Fruit fly (Drosophila melanogaster) whole organism, embryonic: ENCODE data around the gene Hsp70Aa.
A peak's percentile ranks its signal among the peaks of the same experiment; 100 is the strongest.

Experiments
- CG10267 ChIP-seq: fragments of 200-800 bp; sonication (Bioruptor generic); optimal IDR thresholded peaks from 2 replicates; lab custom pipeline; 2018; ENCODE audit warnings: missing biosample characterization, mild to moderate bottlenecking, missing genetic modification characterization, moderate library complexity
- CG11504 ChIP-seq: fragments of 200-800 bp; sonication (Bioruptor generic); optimal IDR thresholded peaks from 3 replicates; lab custom pipeline; 2019; ENCODE audit warnings: missing biosample characterization, mild to moderate bottlenecking, missing genetic modification characterization, moderate library complexity
- CG1233 ChIP-seq: fragments of 200-800 bp; sonication (Bioruptor generic); optimal IDR thresholded peaks from 4 replicates; lab custom pipeline; 2018; ENCODE audit warnings: missing biosample characterization, mild to moderate bottlenecking, missing genetic modification characterization
- CG15601 ChIP-seq: fragments of 200-800 bp; sonication (Bioruptor generic); optimal IDR thresholded peaks from 3 replicates; lab custom pipeline; 2019; ENCODE audit warnings: missing biosample characterization, mild to moderate bottlenecking, missing genetic modification characterization, moderate library complexity
- CG17361 ChIP-seq: fragments of 200-800 bp; sonication (Bioruptor generic); IDR thresholded peaks from 3 replicates; pipeline ENCODE4 v1.3.6; 2022; ENCODE audit warnings: missing biosample characterization, missing genetic modification characterization
- CG17912 ChIP-seq: fragments of 200-800 bp; sonication (Bioruptor generic); optimal IDR thresholded peaks from 2 replicates; lab custom pipeline; 2018; ENCODE audit warnings: missing biosample characterization, mild to moderate bottlenecking, missing genetic modification characterization
- CG18476 ChIP-seq: fragments of 200-800 bp; sonication (Bioruptor generic); optimal IDR thresholded peaks from 2 replicates; lab custom pipeline; 2016; ENCODE audit warnings: missing biosample characterization, mild to moderate bottlenecking, missing genetic modification characterization
- CG2202 ChIP-seq: fragments of 200-800 bp; sonication (Bioruptor generic); optimal IDR thresholded peaks from 2 replicates; lab custom pipeline; 2018; ENCODE audit warnings: missing biosample characterization, mild to moderate bottlenecking, missing genetic modification characterization
- CG32532 ChIP-seq: fragments of 200-800 bp; sonication (Bioruptor generic); IDR thresholded peaks from 2 replicates; pipeline ENCODE4 v1.3.6; 2022; ENCODE audit warnings: missing biosample characterization, missing genetic modification characterization
- CG33557 ChIP-seq: fragments of 200-800 bp; sonication (Bioruptor generic); optimal IDR thresholded peaks from 2 replicates; lab custom pipeline; 2019; ENCODE audit warnings: missing biosample characterization, mild to moderate bottlenecking, missing genetic modification characterization, moderate library complexity
- CG4617 ChIP-seq: fragments of 200-800 bp; sonication (Bioruptor generic); optimal IDR thresholded peaks from 3 replicates; lab custom pipeline; 2016; ENCODE audit warnings: missing biosample characterization, missing genetic modification characterization, borderline replicate concordance
- CG4854 ChIP-seq: fragments of 200-800 bp; sonication (Bioruptor generic); optimal IDR thresholded peaks from 2 replicates; lab custom pipeline; 2016; ENCODE audit warnings: missing biosample characterization, missing genetic modification characterization, inconsistent platforms
- CG6689 ChIP-seq: fragments of 200-800 bp; sonication (Bioruptor generic); IDR thresholded peaks from 2 replicates; pipeline ENCODE4 v1.3.6; 2022; ENCODE audit warnings: missing biosample characterization, missing genetic modification characterization
- CG8359 ChIP-seq: fragments of 200-800 bp; sonication (Bioruptor generic); optimal IDR thresholded peaks from 2 replicates; lab custom pipeline; 2017; ENCODE audit warnings: missing biosample characterization, mild to moderate bottlenecking, missing genetic modification characterization, borderline replicate concordance
- CG9727 ChIP-seq: fragments of 200-800 bp; sonication (Bioruptor generic); optimal IDR thresholded peaks from 3 replicates; lab custom pipeline; 2017; ENCODE audit warnings: missing biosample characterization, mild to moderate bottlenecking, missing genetic modification characterization
- Fer1 ChIP-seq: fragments of 200-800 bp; sonication (Bioruptor generic); optimal IDR thresholded peaks from 2 replicates; lab custom pipeline; 2017; ENCODE audit warnings: missing biosample characterization, mild to moderate bottlenecking, missing genetic modification characterization
- HHEX ChIP-seq: fragments of 200-800 bp; sonication (Bioruptor generic); optimal IDR thresholded peaks from 3 replicates; lab custom pipeline; 2017; ENCODE audit warnings: missing biosample characterization, mild to moderate bottlenecking, missing genetic modification characterization, missing genetic modification reagents
- Hr3 ChIP-seq: fragments of 200-800 bp; sonication (Bioruptor generic); optimal IDR thresholded peaks from 3 replicates; lab custom pipeline; 2016; ENCODE audit warnings: missing biosample characterization, missing genetic modification characterization
- Hr51 ChIP-seq, 2 experiments: fragments of 200-800 bp; sonication (Bioruptor generic); optimal IDR thresholded peaks; 2 replicates in 1 of 2; 3 replicates in 1 of 2; lab custom pipeline; 2016 to 2018; ENCODE audit warnings: missing biosample characterization in 2 of 2, missing genetic modification characterization in 2 of 2, mild to moderate bottlenecking in 1 of 2, moderate library complexity in 1 of 2
- Hsf ChIP-seq: fragments of 200-800 bp; sonication (Bioruptor generic); optimal IDR thresholded peaks from 3 replicates; lab custom pipeline; 2016; ENCODE audit warnings: missing biosample characterization, missing genetic modification characterization
- Mrtf ChIP-seq: fragments of 200-800 bp; sonication (Bioruptor generic); IDR thresholded peaks from 3 replicates; pipeline ENCODE4 v1.3.6; 2022; ENCODE audit warnings: missing biosample characterization, missing genetic modification characterization
- Nf-YA ChIP-seq: fragments of 200-800 bp; sonication (Bioruptor generic); IDR thresholded peaks from 2 replicates; pipeline ENCODE4 v1.3.6; 2022; ENCODE audit warnings: missing biosample characterization, missing genetic modification characterization
- Ssrp ChIP-seq: fragments of 200-800 bp; sonication (Bioruptor generic); optimal IDR thresholded peaks from 2 replicates; lab custom pipeline; 2018; ENCODE audit warnings: missing biosample characterization, mild to moderate bottlenecking, missing genetic modification characterization, moderate library complexity
- Stat92E ChIP-seq, 3 experiments: fragments of >200 bp in 2 of 3; fragments of 200-800 bp in 1 of 3; sonication (Bioruptor generic) in 1 of 3; optimal IDR thresholded peaks; 2 replicates each; lab custom pipeline; 2017 to 2019; ENCODE audit warnings: missing biosample characterization in 3 of 3, missing genetic modification characterization in 3 of 3, mild to moderate bottlenecking in 1 of 3, moderate library complexity in 1 of 3
- ap ChIP-seq: fragments of 200-800 bp; sonication (Bioruptor generic); IDR thresholded peaks from 2 replicates; pipeline ENCODE4 v1.3.6; 2022; ENCODE audit warnings: missing biosample characterization, missing genetic modification characterization
- btn ChIP-seq: fragments of 200-800 bp; sonication (Bioruptor generic); optimal IDR thresholded peaks from 2 replicates; lab custom pipeline; 2016; ENCODE audit warnings: missing biosample characterization, missing genetic modification characterization
- cg ChIP-seq: fragments of 200-800 bp; sonication (Bioruptor generic); optimal IDR thresholded peaks from 3 replicates; lab custom pipeline; 2019; ENCODE audit warnings: missing biosample characterization, mild to moderate bottlenecking, missing genetic modification characterization, moderate library complexity
- chif ChIP-seq, 2 experiments: fragments of 200-800 bp; sonication (Bioruptor generic); optimal IDR thresholded peaks; 3 replicates each; lab custom pipeline; 2016; ENCODE audit warnings: missing biosample characterization in 2 of 2, missing genetic modification characterization in 2 of 2
- dimm ChIP-seq: fragments of 200-800 bp; sonication (Bioruptor generic); IDR thresholded peaks from 2 replicates; pipeline ENCODE4 v1.3.6; 2022; ENCODE audit warnings: missing biosample characterization, missing genetic modification characterization
- dm ChIP-seq: fragments of 200-800 bp; sonication (Bioruptor generic); optimal IDR thresholded peaks from 3 replicates; lab custom pipeline; 2016; ENCODE audit warnings: missing biosample characterization, missing genetic modification characterization
- dysf ChIP-seq: fragments of 200-800 bp; sonication (Bioruptor generic); IDR thresholded peaks from 3 replicates; pipeline ENCODE4 v1.3.6; 2022; ENCODE audit warnings: missing biosample characterization, missing genetic modification characterization
- en ChIP-seq: fragments of 200-800 bp; sonication (Bioruptor generic); optimal IDR thresholded peaks from 2 replicates; lab custom pipeline; 2016; ENCODE audit warnings: missing biosample characterization, missing genetic modification characterization
- fd96Cb ChIP-seq: fragments of 200-800 bp; sonication (Bioruptor generic); optimal IDR thresholded peaks from 2 replicates; lab custom pipeline; 2018; ENCODE audit warnings: missing biosample characterization, mild to moderate bottlenecking, missing genetic modification characterization, moderate library complexity
- gro ChIP-seq: fragments of 200-800 bp; sonication (Bioruptor generic); optimal IDR thresholded peaks from 2 replicates; lab custom pipeline; 2016; ENCODE audit warnings: missing biosample characterization, missing genetic modification characterization
- inv ChIP-seq: fragments of 200-800 bp; sonication (Bioruptor generic); IDR thresholded peaks from 2 replicates; pipeline ENCODE4 v1.3.6; 2022; ENCODE audit warnings: missing biosample characterization, missing genetic modification characterization; ENCODE audit not compliant: partially characterized antibody
- klu ChIP-seq: fragments of 200-800 bp; sonication (Bioruptor generic); IDR thresholded peaks from 2 replicates; pipeline ENCODE4 v1.3.6; 2022; ENCODE audit warnings: missing biosample characterization, missing genetic modification characterization
- kni ChIP-seq: fragments of 200-800 bp; sonication (Bioruptor generic); optimal IDR thresholded peaks from 3 replicates; lab custom pipeline; 2017; ENCODE audit warnings: mild to moderate bottlenecking, missing biosample characterization, missing genetic modification reagents, missing genetic modification characterization
- lbe ChIP-seq: fragments of 200-800 bp; sonication (Bioruptor generic); optimal IDR thresholded peaks from 2 replicates; lab custom pipeline; 2016; ENCODE audit warnings: missing biosample characterization, mild to moderate bottlenecking, missing genetic modification characterization
- pan ChIP-seq, 4 experiments: fragments of >200 bp in 3 of 4; fragments of 200-800 bp in 1 of 4; sonication (Bioruptor generic) in 1 of 4; optimal IDR thresholded peaks in 3 of 4; IDR thresholded peaks in 1 of 4; 2 replicates each; pipeline versions ENCODE4 v1.3.6 to Lab custom; 2017 to 2022; ENCODE audit warnings: missing biosample characterization in 2 of 4, missing genetic modification characterization in 2 of 4, mixed read lengths in 1 of 4
- pita ChIP-seq: fragments of 200-800 bp; sonication (Bioruptor generic); optimal IDR thresholded peaks from 2 replicates; lab custom pipeline; 2017; ENCODE audit warnings: missing biosample characterization, mild to moderate bottlenecking, missing genetic modification characterization
- psq ChIP-seq: fragments of 200-800 bp; sonication (Bioruptor generic); optimal IDR thresholded peaks from 2 replicates; lab custom pipeline; 2017; ENCODE audit warnings: missing biosample characterization, missing genetic modification characterization
- schlank ChIP-seq: fragments of 200-800 bp; sonication (Bioruptor generic); optimal IDR thresholded peaks from 2 replicates; lab custom pipeline; 2018; ENCODE audit warnings: missing biosample characterization, mild to moderate bottlenecking, missing genetic modification characterization
- sens-2 ChIP-seq: fragments of 200-800 bp; sonication (Bioruptor generic); IDR thresholded peaks from 2 replicates; pipeline ENCODE4 v1.3.6; 2022; ENCODE audit warnings: missing biosample characterization, missing genetic modification characterization
- ssp ChIP-seq: fragments of 200-800 bp; sonication (Bioruptor generic); IDR thresholded peaks from 2 replicates; pipeline ENCODE4 v1.3.6; 2022; ENCODE audit warnings: missing biosample characterization, missing genetic modification characterization
- sug ChIP-seq: fragments of 200-800 bp; optimal IDR thresholded peaks from 2 replicates; lab custom pipeline; 2019; ENCODE audit warnings: missing biosample characterization, mild to moderate bottlenecking, missing genetic modification characterization, moderate library complexity
- tio ChIP-seq: fragments of 200-800 bp; sonication (Bioruptor generic); optimal IDR thresholded peaks from 2 replicates; lab custom pipeline; 2017; ENCODE audit warnings: missing biosample characterization, missing genetic modification characterization, inconsistent platforms
- ttk ChIP-seq: fragments of 200-800 bp; sonication (Bioruptor generic); IDR thresholded peaks from 2 replicates; pipeline ENCODE4 v2.1.2; 2022; ENCODE audit warnings: missing biosample characterization, missing genetic modification characterization
- unc-4 ChIP-seq: fragments of 200-800 bp; sonication (Bioruptor generic); IDR thresholded peaks from 2 replicates; pipeline ENCODE4 v1.3.6; 2022; ENCODE audit warnings: missing biosample characterization, missing genetic modification characterization; ENCODE audit not compliant: partially characterized antibody
- vfl ChIP-seq: fragments of 200-800 bp; sonication (Bioruptor generic); optimal IDR thresholded peaks from 2 replicates; lab custom pipeline; 2016; ENCODE audit warnings: missing biosample characterization, missing genetic modification characterization

Hsp70Aa gene

dm6 chr3R:11962739-11963214, 6.4 kb upstream of the Hsp70Aa start, which contains the start of the genes CG3281 and aurA (continued):
- peak; percentile 43 for TF ChIP-seq Ssrp (tag; lab: Kevin White, UChicago)
- TF ChIP-seq CG4617 (GFP tag; lab: Kevin White, UChicago), result peak; percentile 71
- peak; percentile 62 for TF ChIP-seq CG33557 (GFP tag; lab: Kevin White, UChicago)
- TF ChIP-seq unc-4 (GFP tag; lab: Robert Waterston, UW), result peak; percentile 96
- peak; percentile 83 for TF ChIP-seq Hsf (GFP tag; lab: Kevin White, UChicago)
- no peak for TF ChIP-seq Nf-YA (GFP tag; lab: Robert Waterston, UW)
- peak; percentile 35; the same call in 1 of the 2 replicates for TF ChIP-seq CG6689
- TF ChIP-seq schlank (tag; lab: Kevin White, UChicago), result peak; percentile 27
- peak; percentile 69 for TF ChIP-seq gro
- TF ChIP-seq en (GFP tag; lab: Kevin White, UChicago), result no peak
- TF ChIP-seq HHEX, result peak; percentile 18
- TF ChIP-seq CG32532 (GFP tag; lab: Robert Waterston, UW), result peak; percentile 72
- peak; percentile 76 for TF ChIP-seq CG9727 (GFP tag; lab: Kevin White, UChicago)
- TF ChIP-seq ssp (GFP tag; lab: Robert Waterston, UW), result peak; percentile 59
- TF ChIP-seq CG11504 (tag; lab: Kevin White, UChicago), result peak; percentile 71
- peak; percentile 86 for TF ChIP-seq sug (tag; lab: Kevin White, UChicago)
- TF ChIP-seq kni (GFP tag; lab: Kevin White, UChicago), result peak; percentile 65
- no peak for TF ChIP-seq Mrtf (GFP tag; lab: Robert Waterston, UW)
- peak; percentile 78 for TF ChIP-seq Hr3
- peak; percentile 67 for TF ChIP-seq vfl (GFP tag; lab: Kevin White, UChicago)
- no peak for TF ChIP-seq dimm (GFP tag; lab: Robert Waterston, UW)
- TF ChIP-seq fd96Cb (tag; lab: Kevin White, UChicago), result peak; percentile 24
- TF ChIP-seq inv (GFP tag; lab: Robert Waterston, UW), result peak; percentile 97
- no peak for TF ChIP-seq pan (optimal IDR thresholded peaks at IDR 0.05; lab: Kevin White, UChicago)
- TF ChIP-seq pan (GFP tag; optimal IDR thresholded peaks at IDR 0.05 in 1 of 2, IDR thresholded peaks at IDR 0.05 in 1 of 2), result peak in 1 of 2 experiments; percentile 40
- TF ChIP-seq Stat92E (GFP tag; optimal IDR thresholded peaks at IDR 0.05; lab: Kevin White, UChicago), result peak in 1 of 3 experiments; percentile 28
- TF ChIP-seq dm (GFP tag; lab: Kevin White, UChicago), result peak; percentile 49
- peak; percentile 50 for TF ChIP-seq ttk
- no peak for TF ChIP-seq cg (GFP tag; lab: Kevin White, UChicago)
- no peak for TF ChIP-seq CG17912 (GFP tag; lab: Kevin White, UChicago)
- peak; percentile 71 for TF ChIP-seq dysf (GFP tag; lab: Robert Waterston, UW)
- TF ChIP-seq psq (GFP tag; lab: Kevin White, UChicago), result peak; percentile 49
- TF ChIP-seq btn (GFP tag; lab: Kevin White, UChicago), result no peak
- no peak for TF ChIP-seq CG4854 (GFP tag; lab: Kevin White, UChicago)
- TF ChIP-seq CG10267, result peak; percentile 98
- TF ChIP-seq CG17361, result peak; percentile 87
- no peak for TF ChIP-seq pita (GFP tag; lab: Kevin White, UChicago)
- peak; percentile 45 for TF ChIP-seq CG1233 (GFP tag; lab: Kevin White, UChicago)
- TF ChIP-seq sens-2 (GFP tag; lab: Robert Waterston, UW), result no peak
- TF ChIP-seq tio (GFP tag; lab: Kevin White, UChicago), result no peak
- peak; percentile 62 for TF ChIP-seq Fer1
- peak; percentile 62 to 76 for TF ChIP-seq Hr51 (GFP tag; optimal IDR thresholded peaks at IDR 0.05; lab: Kevin White, UChicago)
- peak; percentile 53 for TF ChIP-seq CG18476 (GFP tag; lab: Kevin White, UChicago)
- peak; percentile 20 for TF ChIP-seq CG2202 (tag; lab: Kevin White, UChicago)
- peak; percentile 68 to 78 for TF ChIP-seq chif (GFP tag; optimal IDR thresholded peaks at IDR 0.05; lab: Kevin White, UChicago)
- no peak for TF ChIP-seq CG8359 (GFP tag; lab: Kevin White, UChicago)
- TF ChIP-seq lbe (GFP tag; lab: Kevin White, UChicago), result peak; percentile 62
- peak; percentile 73 for TF ChIP-seq klu (GFP tag; lab: Robert Waterston, UW)
- TF ChIP-seq CG15601, result peak; percentile 57
- no peak for TF ChIP-seq ap (GFP tag; lab: Robert Waterston, UW)
